Fruit fly (Drosophila melanogaster): Measurements from ENCODE around the gene Pdp.

The Pdp gene

DNA sequence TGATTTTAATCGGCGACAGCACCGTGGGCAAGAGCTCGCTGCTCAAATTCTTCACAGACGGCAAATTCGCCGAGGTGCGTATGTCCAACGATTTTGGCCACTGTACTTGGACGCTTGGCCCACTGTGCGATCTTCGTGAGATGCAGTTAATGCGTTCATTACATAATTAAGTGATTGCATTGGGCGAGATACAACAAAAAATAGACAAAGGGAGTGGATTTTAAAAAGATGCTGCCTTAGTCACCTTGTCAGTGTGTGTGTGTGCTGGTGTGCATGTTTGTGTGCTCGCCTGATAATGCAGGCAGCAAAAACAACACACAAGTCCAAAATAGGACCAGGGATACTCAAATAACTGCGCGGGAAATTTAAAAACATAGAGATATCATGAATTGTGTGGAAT lies 811 bp upstream of the Pdp start (continued):
- TF ChIP-seq stc (GFP tag; IDR thresholded peaks at IDR 0.05) (no peak), tap (tag; optimal IDR thresholded peaks at IDR 0.05) (no peak), danr (GFP tag; IDR thresholded peaks at IDR 0.05) (no peak), CG10366 (GFP tag; IDR thresholded peaks at IDR 0.05) (no peak), CG13624 (GFP tag; optimal IDR thresholded peaks at IDR 0.05) (no peak), CG7987 (GFP tag; optimal IDR thresholded peaks at IDR 0.05) (no peak), HmgZ (tag; optimal IDR thresholded peaks at IDR 0.05) (no peak), YL-1 (GFP tag; optimal IDR thresholded peaks at IDR 0.05) (no peak), CG4707 (GFP tag; optimal IDR thresholded peaks at IDR 0.05) (peak; percentile 98), vvl (GFP tag; IDR thresholded peaks at IDR 0.05) (no peak), Dad (GFP tag; optimal IDR thresholded peaks at IDR 0.05) (no peak), HmgD (GFP tag; optimal IDR thresholded peaks at IDR 0.05) (no peak), CG7786 (GFP tag; optimal IDR thresholded peaks at IDR 0.05) (no peak), CG12236 (GFP tag; optimal IDR thresholded peaks at IDR 0.05) (no peak), sd (tag; optimal IDR thresholded peaks at IDR 0.05) (no peak), nom (GFP tag; optimal IDR thresholded peaks at IDR 0.05) (peak; percentile 38), Spps (tag; optimal IDR thresholded peaks at IDR 0.05) (no peak), CG7357 (GFP tag; IDR thresholded peaks at IDR 0.05) (no peak), tx (GFP tag; optimal IDR thresholded peaks at IDR 0.05) (no peak), Pdp1 (GFP tag; optimal IDR thresholded peaks at IDR 0.05) (peak in 1 of 2 experiments; percentile 94), Oli (tag; optimal IDR thresholded peaks at IDR 0.05) (no peak), Side (GFP tag; optimal IDR thresholded peaks at IDR 0.05) (no peak), H15 (GFP tag; IDR thresholded peaks at IDR 0.05) (no peak), Ets65A (GFP tag) (no peak), maf-S (GFP tag; optimal IDR thresholded peaks at IDR 0.05) (no peak), CG17328 (GFP tag; IDR thresholded peaks at IDR 0.05) (no peak), CG10543 (GFP tag; optimal IDR thresholded peaks at IDR 0.05) (no peak), CG1603 (tag; optimal IDR thresholded peaks at IDR 0.05) (peak; percentile 29), ATbp (GFP tag; optimal IDR thresholded peaks at IDR 0.05) (no peak), sens (GFP tag) (peak; percentile 55), sna (GFP tag; IDR thresholded peaks at IDR 0.05; ENCODE audit: partially characterized antibody) (no peak), CG4617 (GFP tag; optimal IDR thresholded peaks at IDR 0.05; ENCODE audit: borderline replicate concordance) (no peak), CG11723 (GFP tag; optimal IDR thresholded peaks at IDR 0.05) (no peak), CG12155 (GFP tag; optimal IDR thresholded peaks at IDR 0.05) (no peak), ro (GFP tag; IDR thresholded peaks at IDR 0.05) (no peak), cg (GFP tag; optimal IDR thresholded peaks at IDR 0.05) (peak; percentile 75), dmrt11E (tag; optimal IDR thresholded peaks at IDR 0.05) (no peak), rib (GFP tag; IDR thresholded peaks at IDR 0.05) (no peak), hb (GFP tag; IDR thresholded peaks at IDR 0.05; ENCODE audit: partially characterized antibody) (no peak), CG10959 (GFP tag; IDR thresholded peaks at IDR 0.05) (no peak), Stat92E (GFP tag; optimal IDR thresholded peaks at IDR 0.05) (no peak), CG9215 (GFP tag; IDR thresholded peaks at IDR 0.05) (no peak), dm (GFP tag; optimal IDR thresholded peaks at IDR 0.05) (no peak), CG1024 (GFP tag; IDR thresholded peaks at IDR 0.05) (no peak), CG9609 (GFP tag; optimal IDR thresholded peaks at IDR 0.05) (no peak), CG4282 (GFP tag; optimal IDR thresholded peaks at IDR 0.05) (peak; percentile 71), Hmr (GFP tag; optimal IDR thresholded peaks at IDR 0.05) (no peak), dysf (GFP tag; IDR thresholded peaks at IDR 0.05) (no peak), Ada2b (GFP tag; IDR thresholded peaks at IDR 0.05) (no peak), CG10274 (GFP tag; optimal IDR thresholded peaks at IDR 0.05) (no peak), Antp (GFP tag; optimal IDR thresholded peaks at IDR 0.05) (no peak), CG2889 (GFP tag; IDR thresholded peaks at IDR 0.05) (no peak), Adf1 (GFP tag; IDR thresholded peaks at IDR 0.05) (no peak)
